Fruit fly (Drosophila melanogaster): ENCODE results near the gene disp.

Gene disp

DNA sequence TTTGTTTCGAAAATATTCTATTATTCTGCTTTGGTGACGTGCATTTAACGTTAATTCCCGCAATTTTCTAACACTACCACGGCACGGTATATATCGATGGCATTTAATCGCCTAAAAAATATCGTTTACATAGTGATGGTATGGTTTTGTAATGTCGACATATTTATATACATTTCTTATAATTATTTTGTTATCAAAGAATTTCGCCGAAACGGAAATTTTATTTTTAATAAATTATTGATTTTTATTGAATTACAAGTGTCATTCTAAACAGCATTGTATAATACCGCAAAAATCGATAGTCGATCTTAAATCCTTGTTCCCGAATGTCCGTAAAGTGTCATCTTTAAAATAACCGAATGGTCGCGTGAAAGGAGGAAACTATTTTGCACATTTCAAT lies 31.7 kb downstream of the disp start, which contains the start of the genes Sec20 and dgrn (continued):
- TF ChIP-seq CG4424 (GFP tag; optimal IDR thresholded peaks at IDR 0.05) (peak; percentile 74), gcm (GFP tag; optimal IDR thresholded peaks at IDR 0.05) (peak; percentile 61), nerfin-2 (GFP tag; IDR thresholded peaks at IDR 0.05; ENCODE audit: partially characterized antibody) (peak; percentile 84), Ssrp (tag; optimal IDR thresholded peaks at IDR 0.05) (peak; percentile 59), CG5245 (GFP tag; optimal IDR thresholded peaks at IDR 0.05) (peak; percentile 27), CG3995 (GFP tag; optimal IDR thresholded peaks at IDR 0.05) (peak; percentile 61), CG13775 (GFP tag; optimal IDR thresholded peaks at IDR 0.05) (peak; percentile 77), NC2β (GFP tag; optimal IDR thresholded peaks at IDR 0.05) (no peak), CG16815 (GFP tag; optimal IDR thresholded peaks at IDR 0.05) (peak; percentile 35), CG2116 (GFP tag; optimal IDR thresholded peaks at IDR 0.05) (peak; percentile 81), CG8478 (optimal IDR thresholded peaks at IDR 0.05) (no peak), mld (GFP tag; IDR thresholded peaks at IDR 0.05; ENCODE audit: partially characterized antibody) (peak; percentile 92), unpg (GFP tag; optimal IDR thresholded peaks at IDR 0.05) (peak; percentile 62), Dll (GFP tag; IDR thresholded peaks at IDR 0.05; ENCODE audit: partially characterized antibody) (peak; percentile 96), CG12219 (GFP tag; optimal IDR thresholded peaks at IDR 0.05) (no peak), CG12769 (tag; optimal IDR thresholded peaks at IDR 0.05) (no peak), Jarid2 (GFP tag; optimal IDR thresholded peaks at IDR 0.05) (no peak), MTF-1 (GFP tag; optimal IDR thresholded peaks at IDR 0.05; ENCODE audit: borderline replicate concordance) (no peak), Adf1 (GFP tag; IDR thresholded peaks at IDR 0.05) (peak; percentile 45), pzg (GFP tag; optimal IDR thresholded peaks at IDR 0.05) (peak; percentile 77), CG14710 (tag; optimal IDR thresholded peaks at IDR 0.05) (peak; percentile 89), hbn (GFP tag; IDR thresholded peaks at IDR 0.05; ENCODE audit: partially characterized antibody) (peak; percentile 94), D19B (GFP tag; optimal IDR thresholded peaks at IDR 0.05) (peak; percentile 38), tin (GFP tag; optimal IDR thresholded peaks at IDR 0.05) (peak; percentile 65), CG2678 (tag; optimal IDR thresholded peaks at IDR 0.05) (no peak), CG1647 (GFP tag; optimal IDR thresholded peaks at IDR 0.05) (peak; percentile 67), CG13894 (tag; optimal IDR thresholded peaks at IDR 0.05) (peak; percentile 58), slp2 (GFP tag; optimal IDR thresholded peaks at IDR 0.05) (no peak), Dip2 (GFP tag; IDR thresholded peaks at IDR 0.05) (no peak), CG3065 (GFP tag; optimal IDR thresholded peaks at IDR 0.05) (peak; percentile 42), CG6813 (GFP tag; optimal IDR thresholded peaks at IDR 0.05) (no peak), Chrac-16 (GFP tag; optimal IDR thresholded peaks at IDR 0.05) (peak; percentile 66), CG5953 (GFP tag; IDR thresholded peaks at IDR 0.05) (0 out of 2 replicates have a peak, but pooled peaks have one; percentile 15), CG2202 (tag; optimal IDR thresholded peaks at IDR 0.05) (peak; percentile 37), CG6272 (GFP tag; IDR thresholded peaks at IDR 0.05) (peak; percentile 73), pho (GFP tag; optimal IDR thresholded peaks at IDR 0.05) (peak; percentile 29), Mrtf (GFP tag; IDR thresholded peaks at IDR 0.05) (0 out of 3 replicates have a peak, but pooled peaks have one; percentile 23), CG8089 (GFP tag; optimal IDR thresholded peaks at IDR 0.05) (no peak), CG4820 (GFP tag; optimal IDR thresholded peaks at IDR 0.05) (peak; percentile 57), cas (GFP tag; IDR thresholded peaks at IDR 0.05) (no peak), CG11456 (GFP tag; IDR thresholded peaks at IDR 0.05) (peak; percentile 70; the same call in 2 of the 3 replicates), CG15479 (GFP tag; optimal IDR thresholded peaks at IDR 0.05) (no peak), ham (GFP tag; IDR thresholded peaks at IDR 0.05) (no peak), CG15073 (GFP tag; optimal IDR thresholded peaks at IDR 0.05) (no peak), zen (tag; optimal IDR thresholded peaks at IDR 0.05) (peak; percentile 69), Opbp (GFP tag; IDR thresholded peaks at IDR 0.05; ENCODE audit: partially characterized antibody) (peak; percentile 94), Lpt (GFP tag; optimal IDR thresholded peaks at IDR 0.05) (no peak), lab (GFP tag; optimal IDR thresholded peaks at IDR 0.05) (peak; percentile 71), fd64A (GFP tag; optimal IDR thresholded peaks at IDR 0.05) (no peak), bcd (GFP tag; optimal IDR thresholded peaks at IDR 0.05) (peak; percentile 62), CG12104 (GFP tag; optimal IDR thresholded peaks at IDR 0.05) (peak; percentile 38)

All from whole organism, embryonic.